Worm (Caenorhabditis elegans) whole organism, young adult: Measurements from ENCODE around the gene F18E9.4.

ENCODE experiments used
- C17E4.6 ChIP-seq: fragments of 200-800 bp; sonication (Bioruptor generic); IDR thresholded peaks from 2 replicates; pipeline ENCODE4 v1.3.6; 2022; ENCODE audit warnings: missing genetic modification reagents, missing genetic modification characterization, missing compliant biosample characterization
- F37B4.10 ChIP-seq: fragments of 200-800 bp; sonication (Bioruptor generic); IDR thresholded peaks from 2 replicates; pipeline ENCODE4 v1.3.6; 2022; ENCODE audit warnings: missing genetic modification characterization, missing compliant biosample characterization
- F55B11.4 ChIP-seq: sonication (generic microtip); optimal IDR thresholded peaks from 2 replicates; lab custom pipeline; 2016; ENCODE audit warnings: missing compliant biosample characterization, missing genetic modification characterization, borderline replicate concordance; ENCODE audit not compliant: insufficient read depth
- F57A8.1 ChIP-seq: fragments of 200-800 bp; sonication (Bioruptor generic); optimal IDR thresholded peaks from 2 replicates; lab custom pipeline; 2018; ENCODE audit warnings: mild to moderate bottlenecking, missing genetic modification characterization, moderate library complexity, missing compliant biosample characterization
- Y53F4B.3 ChIP-seq: fragments of 200-800 bp; sonication (Bioruptor generic); IDR thresholded peaks from 2 replicates; pipeline ENCODE4 v1.3.6; 2022; ENCODE audit warnings: missing genetic modification reagents, missing genetic modification characterization, missing compliant biosample characterization
- Y53G8AR.9 ChIP-seq: fragments of 200-800 bp; sonication (Bioruptor generic); conservative IDR thresholded peaks from 2 replicates; pipeline ENCODE4 v1.3.6; 2022; ENCODE audit warnings: missing genetic modification reagents, missing genetic modification characterization, missing compliant biosample characterization
- Y79H2A.3 ChIP-seq: fragments of 200-800 bp; sonication (Bioruptor generic); conservative IDR thresholded peaks from 2 replicates; pipeline ENCODE4 v1.3.6; 2022; ENCODE audit warnings: missing genetic modification reagents, missing genetic modification characterization, missing compliant biosample characterization
- ama-1 ChIP-seq, 3 experiments: fragments of 150-350 bp in 1 of 3; sonication (generic microtip) in 2 of 3; optimal IDR thresholded peaks; 2 replicates each; lab custom pipeline; 2014 to 2018; ENCODE audit warnings: missing biosample characterization in 2 of 3, missing genetic modification characterization in 2 of 3, missing genetic modification reagents in 2 of 3
- aptf-2 ChIP-seq: fragments of 200-800 bp; sonication (Bioruptor generic); conservative IDR thresholded peaks from 2 replicates; pipeline ENCODE4 v1.3.6; 2022; ENCODE audit warnings: missing genetic modification reagents, missing genetic modification characterization, missing compliant biosample characterization
- attf-5 ChIP-seq: fragments of 200-800 bp; sonication (Bioruptor generic); optimal IDR thresholded peaks from 2 replicates; lab custom pipeline; 2018; ENCODE audit warnings: mild to moderate bottlenecking, missing genetic modification characterization, missing compliant biosample characterization
- bed-2 ChIP-seq: fragments of 200-800 bp; sonication (Bioruptor generic); IDR thresholded peaks from 2 replicates; pipeline ENCODE4 v1.3.6; 2022; ENCODE audit warnings: missing genetic modification reagents, missing genetic modification characterization, missing compliant biosample characterization
- cebp-2 ChIP-seq: fragments of 200-800 bp; sonication (Bioruptor generic); IDR thresholded peaks from 2 replicates; pipeline ENCODE4 v1.3.6; 2022; ENCODE audit warnings: missing genetic modification characterization, missing compliant biosample characterization
- ceh-40 ChIP-seq: fragments of 200-800 bp; sonication (Bioruptor generic); IDR thresholded peaks from 2 replicates; pipeline ENCODE4 v1.3.6; 2022; ENCODE audit warnings: missing genetic modification characterization, missing compliant biosample characterization
- ceh-58 ChIP-seq: fragments of 200-800 bp; sonication (Bioruptor generic); IDR thresholded peaks from 2 replicates; pipeline ENCODE4 v1.3.6; 2022; ENCODE audit warnings: missing genetic modification characterization, missing compliant biosample characterization
- egl-18 ChIP-seq: fragments of 200-800 bp; sonication (Bioruptor generic); IDR thresholded peaks from 2 replicates; pipeline ENCODE4 v1.3.6; 2022; ENCODE audit warnings: missing genetic modification reagents, missing genetic modification characterization, missing compliant biosample characterization
- egl-44 ChIP-seq: fragments of 200-800 bp; sonication (Bioruptor generic); IDR thresholded peaks from 2 replicates; pipeline ENCODE4 v1.3.6; 2022; ENCODE audit warnings: missing genetic modification reagents, missing genetic modification characterization, missing compliant biosample characterization
- fkh-3 ChIP-seq: sonication (generic microtip); optimal IDR thresholded peaks from 2 replicates; lab custom pipeline; 2016; ENCODE audit warnings: mild to moderate bottlenecking, missing genetic modification characterization, missing compliant biosample characterization
- gei-17 ChIP-seq: fragments of 200-800 bp; sonication (Bioruptor generic); optimal IDR thresholded peaks from 2 replicates; lab custom pipeline; 2018; ENCODE audit warnings: mild to moderate bottlenecking, missing genetic modification characterization, missing compliant biosample characterization
- hmg-20 ChIP-seq: fragments of 200-800 bp; sonication (Bioruptor generic); IDR thresholded peaks from 2 replicates; pipeline ENCODE4 v1.3.6; 2022; ENCODE audit warnings: missing genetic modification reagents, missing genetic modification characterization, missing compliant biosample characterization
- hrde-1 ChIP-seq: sonication (generic microtip); optimal IDR thresholded peaks from 2 replicates; lab custom pipeline; 2016; ENCODE audit warnings: missing genetic modification characterization, mild to moderate bottlenecking, missing compliant biosample characterization, moderate library complexity, missing genotype, missing genetic modification reagents, borderline replicate concordance
- lin-26 ChIP-seq: fragments of 200-800 bp; sonication (Bioruptor generic); IDR thresholded peaks from 2 replicates; pipeline ENCODE4 v1.3.6; 2022; ENCODE audit warnings: missing genetic modification reagents, missing genetic modification characterization, missing compliant biosample characterization
- lin-35 ChIP-seq, 3 experiments: fragments of 150-350 bp in 2 of 3; sonication (generic microtip) in 1 of 3; optimal IDR thresholded peaks; 2 replicates each; lab custom pipeline; 2014 to 2018; ENCODE audit warnings: missing biosample characterization in 3 of 3, missing genetic modification characterization in 3 of 3, missing genetic modification reagents in 3 of 3
- lin-40 ChIP-seq: sonication (generic microtip); optimal IDR thresholded peaks from 2 replicates; lab custom pipeline; 2016; ENCODE audit warnings: missing genetic modification characterization, mild to moderate bottlenecking, missing compliant biosample characterization, missing genotype, missing genetic modification reagents
- lsl-1 ChIP-seq: fragments of 200-800 bp; sonication (Bioruptor generic); optimal IDR thresholded peaks from 2 replicates; lab custom pipeline; 2018; ENCODE audit warnings: mild to moderate bottlenecking, missing genetic modification characterization, moderate library complexity, missing compliant biosample characterization
- lsy-27 ChIP-seq: sonication (generic microtip); optimal IDR thresholded peaks from 2 replicates; lab custom pipeline; 2017; ENCODE audit warnings: missing genetic modification characterization, mild to moderate bottlenecking, missing compliant biosample characterization, antibody characterized with exemption, missing genotype, borderline replicate concordance; ENCODE audit not compliant: insufficient read depth
- madf-10 ChIP-seq: sonication (generic microtip); optimal IDR thresholded peaks from 2 replicates; lab custom pipeline; 2016; ENCODE audit warnings: mild to moderate bottlenecking, missing genetic modification characterization, missing compliant biosample characterization
- madf-3 ChIP-seq: fragments of 200-800 bp; sonication (Bioruptor generic); IDR thresholded peaks from 2 replicates; pipeline ENCODE4 v1.3.6; 2022; ENCODE audit warnings: missing genetic modification reagents, missing genetic modification characterization, missing compliant biosample characterization
- madf-8 ChIP-seq: fragments of 200-800 bp; sonication (Bioruptor generic); conservative IDR thresholded peaks from 2 replicates; pipeline ENCODE4 v1.3.6; 2022; ENCODE audit warnings: missing genetic modification reagents, missing genetic modification characterization, missing compliant biosample characterization
- mel-28 ChIP-seq: sonication (generic microtip); optimal IDR thresholded peaks from 2 replicates; lab custom pipeline; 2016; ENCODE audit warnings: borderline replicate concordance, mild to moderate bottlenecking, missing genetic modification characterization, missing compliant biosample characterization
- nfya-2 ChIP-seq: fragments of 200-800 bp; sonication (Bioruptor generic); IDR thresholded peaks from 2 replicates; pipeline ENCODE4 v1.3.6; 2022; ENCODE audit warnings: missing genetic modification reagents, missing genetic modification characterization, missing compliant biosample characterization
- nfyb-1 ChIP-seq: fragments of 200-800 bp; sonication (Bioruptor generic); IDR thresholded peaks from 2 replicates; pipeline ENCODE4 v1.3.6; 2022; ENCODE audit warnings: missing genetic modification reagents, missing genetic modification characterization, missing compliant biosample characterization
- nhr-120 ChIP-seq: fragments of 200-800 bp; sonication (Bioruptor generic); IDR thresholded peaks from 2 replicates; pipeline ENCODE4 v1.3.6; 2022; ENCODE audit warnings: missing genetic modification characterization, missing compliant biosample characterization
- nhr-27 ChIP-seq: fragments of 200-800 bp; sonication (Bioruptor generic); optimal IDR thresholded peaks from 2 replicates; lab custom pipeline; 2018; ENCODE audit warnings: mild to moderate bottlenecking, missing genetic modification characterization, moderate library complexity, missing compliant biosample characterization
- nhr-80 ChIP-seq: sonication (generic microtip); optimal IDR thresholded peaks from 2 replicates; lab custom pipeline; 2016; ENCODE audit warnings: missing genetic modification characterization, missing compliant biosample characterization
- nhr-90 ChIP-seq: sonication (generic microtip); optimal IDR thresholded peaks from 2 replicates; lab custom pipeline; 2016; ENCODE audit warnings: missing genotype, mild to moderate bottlenecking, missing genetic modification characterization, missing compliant biosample characterization
- rec-8 ChIP-seq, 2 experiments: sonication (generic microtip); optimal IDR thresholded peaks; 2 replicates each; lab custom pipeline; 2016; ENCODE audit warnings: mild to moderate bottlenecking in 2 of 2, missing genetic modification characterization in 2 of 2, missing genetic modification reagents in 2 of 2, missing genotype in 2 of 2, missing biosample characterization in 1 of 2, missing compliant biosample characterization in 1 of 2, moderate library complexity in 1 of 2
- rpc-1 ChIP-seq, 2 experiments: fragments of 150-350 bp in 1 of 2; sonication (generic microtip) in 1 of 2; optimal IDR thresholded peaks; 2 replicates each; lab custom pipeline; 2014 to 2018; ENCODE audit warnings: missing biosample characterization in 1 of 2, missing genetic modification characterization in 1 of 2, missing genetic modification reagents in 1 of 2, missing genotype in 1 of 2
- sea-2 ChIP-seq: fragments of 200-800 bp; sonication (Bioruptor generic); IDR thresholded peaks from 2 replicates; pipeline ENCODE4 v1.3.6; 2022; ENCODE audit warnings: missing genetic modification characterization, missing compliant biosample characterization
- snpc-1.3 ChIP-seq: sonication (generic microtip); optimal IDR thresholded peaks from 2 replicates; lab custom pipeline; 2017; ENCODE audit warnings: missing genetic modification characterization, mild to moderate bottlenecking, missing compliant biosample characterization, antibody characterized with exemption, moderate library complexity, missing genotype, missing genetic modification reagents; ENCODE audit not compliant: insufficient read depth
- snpc-3.4 ChIP-seq: sonication (generic microtip); optimal IDR thresholded peaks from 2 replicates; lab custom pipeline; 2017; ENCODE audit warnings: missing genetic modification characterization, mild to moderate bottlenecking, missing compliant biosample characterization, antibody characterized with exemption, moderate library complexity, missing genotype, missing genetic modification reagents
- somi-1 ChIP-seq: fragments of 200-800 bp; sonication (Bioruptor generic); optimal IDR thresholded peaks from 2 replicates; lab custom pipeline; 2018; ENCODE audit warnings: mild to moderate bottlenecking, missing genetic modification characterization, missing compliant biosample characterization
- tbp1 ChIP-seq: fragments of 200-800 bp; sonication (Bioruptor generic); optimal IDR thresholded peaks from 2 replicates; lab custom pipeline; 2018; ENCODE audit warnings: mild to moderate bottlenecking, missing genetic modification characterization, missing compliant biosample characterization
- tbx-9 ChIP-seq: sonication (generic microtip); optimal IDR thresholded peaks from 2 replicates; lab custom pipeline; 2016; ENCODE audit warnings: borderline replicate concordance, missing genetic modification characterization, inconsistent platforms, missing compliant biosample characterization
- unc-130 ChIP-seq: sonication (generic microtip); optimal IDR thresholded peaks from 2 replicates; lab custom pipeline; 2016; ENCODE audit warnings: missing genetic modification reagents, missing genetic modification characterization, missing compliant biosample characterization
- unc-62 ChIP-seq: fragments of 150-350 bp; optimal IDR thresholded peaks from 2 replicates; lab custom pipeline; 2014; ENCODE audit warnings: missing biosample characterization, missing genetic modification reagents, missing genetic modification characterization
- ztf-18 ChIP-seq: sonication (generic microtip); optimal IDR thresholded peaks from 2 replicates; lab custom pipeline; 2016; ENCODE audit warnings: missing genotype, mild to moderate bottlenecking, missing genetic modification characterization, missing compliant biosample characterization
- ztf-26 ChIP-seq: sonication (generic microtip); optimal IDR thresholded peaks from 2 replicates; lab custom pipeline; 2017; ENCODE audit warnings: missing genetic modification characterization, missing compliant biosample characterization
- ztf-3 ChIP-seq: fragments of 200-800 bp; sonication (Bioruptor generic); optimal IDR thresholded peaks from 2 replicates; lab custom pipeline; 2018; ENCODE audit warnings: mild to moderate bottlenecking, missing genetic modification characterization, missing compliant biosample characterization

The F18E9.4 gene

DNA sequence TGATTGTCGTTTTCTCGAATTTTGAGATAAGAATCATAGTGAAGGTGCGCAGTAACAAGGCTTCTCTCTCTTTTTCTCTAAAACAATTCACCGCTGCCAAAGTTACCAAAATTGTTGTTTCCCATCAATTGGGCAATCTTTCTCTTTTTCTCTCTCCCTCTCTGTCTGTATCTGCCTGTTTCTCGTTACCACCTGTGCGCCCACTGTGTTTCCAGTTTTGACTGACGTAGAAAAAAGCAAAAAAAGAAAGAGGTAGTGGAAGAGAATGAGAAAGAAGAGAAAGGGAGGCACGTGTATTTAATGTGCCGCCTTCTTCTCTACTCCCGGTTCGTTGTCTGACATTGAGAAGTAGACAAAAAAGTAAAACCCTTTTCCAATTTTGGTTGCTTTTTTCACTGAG is 30.2 kb upstream of the F18E9.4 start (continued):
- no peak for TF ChIP-seq tbx-9 (tag; lab: Kevin White, UChicago)
- TF ChIP-seq aptf-2 (GFP tag; lab: Robert Waterston, UW): no peak
- TF ChIP-seq mel-28 (tag; lab: Kevin White, UChicago): no peak
- TF ChIP-seq gei-17 (GFP tag; lab: Kevin White, UChicago): peak; percentile 29
- no peak for TF ChIP-seq lsl-1 (GFP tag; lab: Kevin White, UChicago)
- TF ChIP-seq ztf-18: peak; percentile 32
- TF ChIP-seq nhr-90 (tag; lab: Kevin White, UChicago): no peak
- no peak for TF ChIP-seq nhr-120 (GFP tag; lab: Robert Waterston, UW)
- no peak for TF ChIP-seq Y53F4B.3 (GFP tag; lab: Robert Waterston, UW)
- TF ChIP-seq sea-2: no peak
- TF ChIP-seq lin-35 (GFP tag; optimal IDR thresholded peaks at IDR 0.05; lab: Kevin White, UChicago): no peak
- TF ChIP-seq hmg-20 (GFP tag; lab: Robert Waterston, UW): no peak
- TF ChIP-seq rec-8 (tag; optimal IDR thresholded peaks at IDR 0.05; lab: Kevin White, UChicago): no peak
- no peak for TF ChIP-seq nhr-27
- TF ChIP-seq nhr-80: peak; percentile 85
- peak; percentile 86 for TF ChIP-seq lin-40 (tag; lab: Kevin White, UChicago)
- TF ChIP-seq F37B4.10 (GFP tag; lab: Robert Waterston, UW): no peak
- TF ChIP-seq lsy-27 (tag; lab: Kevin White, UChicago): no peak
- TF ChIP-seq cebp-2 (GFP tag; lab: Robert Waterston, UW): no peak
- TF ChIP-seq snpc-3.4 (tag; lab: Kevin White, UChicago): peak; percentile 14
- peak; percentile 6 for TF ChIP-seq unc-62 (GFP tag; lab: Kevin White, UChicago)
- TF ChIP-seq ztf-3 (GFP tag; lab: Kevin White, UChicago): no peak
- TF ChIP-seq ceh-58 (GFP tag; lab: Robert Waterston, UW): no peak
- no peak for TF ChIP-seq madf-8
- 0 out of 2 replicates have a peak, but pooled peaks have one; percentile 60 for TF ChIP-seq nfyb-1 (GFP tag; lab: Robert Waterston, UW)
- TF ChIP-seq rpc-1 (optimal IDR thresholded peaks at IDR 0.05; lab: Kevin White, UChicago): no peak
- no peak for TF ChIP-seq rpc-1 (tag; optimal IDR thresholded peaks at IDR 0.05; lab: Kevin White, UChicago)
- no peak for TF ChIP-seq Y79H2A.3 (GFP tag; lab: Robert Waterston, UW)
- TF ChIP-seq nfya-2: no peak
- peak; percentile 38; the same call in 1 of the 2 replicates for TF ChIP-seq lin-26
- no peak for TF ChIP-seq Y53G8AR.9
- no peak for TF ChIP-seq F55B11.4 (tag; lab: Kevin White, UChicago)
- no peak for TF ChIP-seq F57A8.1 (GFP tag; lab: Kevin White, UChicago)
- no peak for TF ChIP-seq unc-130 (GFP tag; lab: Kevin White, UChicago)
- TF ChIP-seq snpc-1.3: no peak
- TF ChIP-seq bed-2 (GFP tag; lab: Robert Waterston, UW): no peak
- TF ChIP-seq madf-3 (GFP tag; lab: Robert Waterston, UW): no peak
- TF ChIP-seq somi-1 (GFP tag; lab: Kevin White, UChicago): peak; percentile 79
- TF ChIP-seq ama-1 (optimal IDR thresholded peaks at IDR 0.05; lab: Kevin White, UChicago): no peak
- no peak for TF ChIP-seq ama-1 (GFP tag; optimal IDR thresholded peaks at IDR 0.05; lab: Kevin White, UChicago)
- no peak for TF ChIP-seq ceh-40 (GFP tag; lab: Robert Waterston, UW)
- no peak for TF ChIP-seq fkh-3
- peak; percentile 17 for TF ChIP-seq tbp1 (GFP tag; lab: Kevin White, UChicago)
- peak; percentile 54 for TF ChIP-seq ztf-26 (tag; lab: Kevin White, UChicago)
- TF ChIP-seq madf-10: peak; percentile 1
- TF ChIP-seq egl-18 (GFP tag; lab: Robert Waterston, UW): no peak
- peak; percentile 46 for TF ChIP-seq attf-5 (GFP tag; lab: Kevin White, UChicago)
- TF ChIP-seq hrde-1 (tag; lab: Kevin White, UChicago): no peak
- TF ChIP-seq egl-44 (GFP tag; lab: Robert Waterston, UW): no peak
- no peak for TF ChIP-seq C17E4.6 (GFP tag; lab: Robert Waterston, UW)
